Worm (Caenorhabditis elegans) whole organism, dauer: ENCODE measurements around the gene F40D4.12.

Experiments used
- unc-62 ChIP-seq: sonication (generic microtip); optimal IDR thresholded peaks from 2 replicates; lab custom pipeline; 2017; ENCODE audit warnings: missing biosample characterization, missing genetic modification reagents, missing genetic modification characterization

Gene F40D4.12

DNA sequence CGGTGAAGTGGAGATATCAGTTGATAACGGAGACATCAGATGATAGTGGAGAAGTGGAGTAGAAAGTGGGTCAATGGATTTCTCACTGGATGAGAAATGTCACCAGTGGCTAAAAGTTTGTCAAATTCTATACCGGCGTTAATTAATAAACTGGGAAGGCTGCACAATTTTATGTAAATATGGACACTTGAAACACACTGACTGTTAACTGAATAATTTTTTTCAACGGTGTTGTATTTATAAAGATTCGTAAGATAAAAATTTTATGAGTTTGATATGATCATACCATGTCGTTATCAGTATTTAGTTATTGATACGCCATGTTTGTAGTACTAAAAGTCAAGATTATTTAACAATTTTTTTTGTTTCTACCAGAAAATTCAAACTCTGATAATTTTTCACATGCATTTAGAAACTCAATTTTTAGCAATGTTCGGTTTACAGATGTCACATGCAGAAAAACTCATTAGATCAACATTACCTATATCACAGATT, at the start of gene F40D4.12:
F40D4.12 (plus strand) TSS at position 445 of the 495 bp plus-strand sequence.
- no peak for TF ChIP-seq unc-62 (GFP tag; lab: Kevin White, UChicago)

DNA sequence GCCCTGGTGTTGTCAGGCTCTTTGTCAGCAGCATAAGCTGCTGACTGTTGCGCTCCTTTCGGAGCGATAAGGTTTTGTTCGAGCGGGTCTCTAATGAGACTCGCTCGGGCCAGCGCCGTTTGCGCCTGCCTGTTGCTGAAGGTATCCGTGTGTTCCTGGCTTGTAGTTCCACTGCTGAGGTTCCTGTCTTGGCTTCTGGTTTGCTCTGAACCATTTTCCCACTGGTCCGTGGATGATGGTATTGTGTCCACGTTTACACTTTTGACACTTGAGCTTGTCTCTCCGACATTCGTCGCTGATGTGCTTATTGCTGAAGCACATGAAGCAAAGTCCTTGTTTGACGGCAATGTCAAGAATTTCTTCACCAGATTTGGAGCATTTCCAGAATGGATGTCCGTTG, 8.4 kb upstream of the F40D4.12 start:
- TF ChIP-seq unc-62 (GFP tag; lab: Kevin White, UChicago), result no peak

DNA sequence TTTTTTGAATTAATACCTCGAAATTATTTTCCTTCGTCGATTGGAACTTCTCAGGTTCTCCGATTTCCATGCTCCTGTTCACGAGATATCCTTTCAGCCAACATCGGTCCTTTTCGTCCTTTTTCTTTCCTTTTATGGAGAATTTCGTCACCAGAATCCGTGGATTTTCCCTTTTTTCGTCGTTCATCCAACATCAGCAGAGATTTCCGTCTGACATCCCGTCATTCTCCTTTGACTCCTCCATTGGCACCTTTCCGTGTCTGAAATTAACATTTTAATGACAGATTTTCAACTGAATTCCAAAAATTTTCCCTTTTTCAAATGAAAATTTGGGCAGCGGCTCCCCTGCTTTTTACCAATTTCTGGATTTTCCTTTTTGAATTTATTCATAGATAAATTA, 4.7 kb upstream of the F40D4.12 start:
- no peak for TF ChIP-seq unc-62 (GFP tag; lab: Kevin White, UChicago)

DNA sequence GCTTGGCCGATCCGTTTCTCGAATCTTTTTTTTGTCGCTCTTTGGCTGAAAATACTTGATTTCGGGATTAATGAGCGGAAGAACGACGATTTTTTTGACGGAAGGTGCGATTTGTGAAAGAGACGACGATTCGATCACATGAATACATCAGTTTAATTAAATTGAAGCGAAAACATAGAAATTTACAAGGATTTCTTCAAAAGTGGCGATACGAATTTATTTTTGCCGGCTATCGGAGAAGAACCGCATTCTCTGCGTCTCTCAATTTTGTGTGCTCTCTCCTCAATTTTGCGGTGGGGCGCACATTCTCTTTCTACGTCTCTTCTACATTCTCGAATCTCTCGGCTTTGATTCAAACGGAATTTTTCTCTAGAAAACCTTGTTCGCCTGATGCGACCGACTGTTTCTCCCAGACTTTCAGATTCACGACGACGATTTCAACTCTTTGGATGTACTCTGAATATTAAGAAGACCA, 4.3 kb upstream of the F40D4.12 start, which contains the start of gene F40D4.17:
F40D4.17 (minus strand) TSS at position 51 of the 475 bp plus-strand sequence.
- TF ChIP-seq unc-62 (GFP tag; lab: Kevin White, UChicago), result no peak

DNA sequence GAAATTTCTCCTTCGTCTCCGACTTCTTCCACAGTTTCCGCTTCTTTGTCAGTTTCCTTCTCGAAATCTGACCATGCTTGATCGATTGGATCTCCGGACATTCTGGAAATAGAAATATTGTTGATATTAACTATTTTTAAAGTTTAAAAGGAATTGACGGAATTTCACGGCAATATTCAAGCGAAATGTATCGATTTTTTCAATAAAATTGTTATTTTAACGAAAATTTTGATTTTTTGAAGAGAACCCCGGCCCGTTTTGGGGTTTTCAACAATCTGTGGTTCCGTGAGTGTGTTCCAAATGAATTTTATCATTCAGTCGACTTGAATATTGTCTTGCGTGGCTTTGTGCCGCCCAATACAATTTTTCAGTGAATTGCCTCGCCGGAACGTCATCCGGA, 2.5 kb upstream of the F40D4.12 start, which contains the start of gene F40D4.13:
F40D4.13 (minus strand) TSS at position 101 of the 400 bp plus-strand sequence.
- TF ChIP-seq unc-62 (GFP tag; lab: Kevin White, UChicago), result no peak

DNA sequence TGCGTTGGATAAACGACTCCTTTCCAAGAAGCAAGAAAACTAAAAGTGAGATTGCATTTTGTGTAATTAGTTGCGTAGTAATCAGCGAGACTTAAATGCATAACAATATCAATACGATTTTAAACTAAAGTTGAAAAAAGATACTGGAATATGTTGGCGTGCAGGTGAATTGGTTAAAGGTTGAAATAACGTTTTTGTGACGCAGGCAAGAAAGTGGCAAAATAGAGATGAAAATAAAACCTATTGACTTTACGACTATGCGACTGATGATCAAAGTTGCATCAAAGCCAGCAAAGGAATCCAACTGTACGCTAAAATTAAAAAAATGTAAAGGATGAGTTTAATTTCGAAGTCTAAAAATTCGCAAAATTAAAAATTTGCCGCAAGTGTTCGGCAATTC, 5.7 kb downstream of the F40D4.12 start, which contains the start of gene srh-102:
srh-102 (minus strand) TSS at position 101 of the 400 bp plus-strand sequence.
- TF ChIP-seq unc-62 (GFP tag; lab: Kevin White, UChicago), result no peak

DNA sequence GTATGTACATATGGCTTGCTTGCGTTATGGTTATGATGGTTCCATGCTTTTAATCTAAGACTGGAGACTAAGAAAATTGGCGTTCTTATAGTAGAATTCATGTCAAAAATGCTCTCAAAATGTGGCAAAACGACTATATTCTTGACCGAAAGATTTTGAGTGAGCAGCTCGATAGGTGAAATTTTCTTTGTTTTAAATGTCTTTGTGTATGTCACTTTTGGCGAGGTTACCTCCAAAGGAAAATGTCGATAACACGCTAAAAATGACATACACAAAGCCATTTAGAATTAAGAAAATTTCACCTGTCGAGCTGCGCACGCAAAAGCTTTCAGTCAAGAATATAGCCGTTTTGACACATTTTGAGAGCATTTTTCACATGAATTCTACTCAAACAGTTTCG, 7.8 kb downstream of the F40D4.12 start, which contains the start of gene srz-66:
srz-66 (minus strand) TSS at position 101 of the 400 bp plus-strand sequence.
- TF ChIP-seq unc-62 (GFP tag; lab: Kevin White, UChicago), result no peak

DNA sequence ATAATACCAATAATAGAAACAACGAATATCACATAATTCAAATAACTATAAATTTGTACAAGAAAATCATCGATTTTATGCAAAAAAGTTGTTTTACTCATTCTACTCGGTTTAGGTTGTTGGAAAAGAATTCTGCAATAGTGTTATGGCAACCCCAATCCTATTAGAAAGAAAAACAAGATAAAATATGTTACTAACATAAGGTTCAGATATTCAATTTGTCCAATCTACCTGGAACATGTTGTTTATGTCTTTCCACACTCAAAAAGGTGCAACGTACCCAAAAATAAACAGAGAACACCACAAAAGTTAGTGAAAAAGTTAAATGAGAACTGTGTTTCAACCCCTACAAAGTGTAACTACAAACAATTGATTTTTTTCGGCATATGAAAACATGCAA, 11.1 kb downstream of the F40D4.12 start, which contains the start of gene srw-51:
srw-51 (minus strand) TSS at position 101 of the 400 bp plus-strand sequence.
- TF ChIP-seq unc-62 (GFP tag; lab: Kevin White, UChicago), result no peak

DNA sequence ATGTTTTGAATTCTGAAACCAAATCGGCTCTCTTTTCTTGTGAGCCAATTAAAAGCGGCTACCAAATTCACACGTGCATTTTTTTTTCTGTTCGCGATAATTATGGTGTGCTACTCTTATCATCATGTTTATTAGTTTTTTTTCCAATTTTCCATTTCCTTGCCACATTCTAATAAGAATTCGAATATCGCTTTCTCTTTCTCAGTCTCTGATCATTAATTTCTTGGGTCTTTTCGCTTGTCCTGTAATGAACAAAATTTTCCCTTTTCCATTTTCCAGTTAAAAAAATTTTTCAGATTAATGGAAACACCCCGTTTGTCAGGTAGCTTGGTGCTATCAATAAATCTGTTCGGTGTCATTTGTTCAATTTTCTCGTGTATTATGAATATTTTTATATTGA, 11.9 kb downstream of the F40D4.12 start, which contains the start of gene srbc-26:
srbc-26 (plus strand) TSS at position 301 of the 400 bp plus-strand sequence.
- no peak for TF ChIP-seq unc-62 (GFP tag; lab: Kevin White, UChicago)

DNA sequence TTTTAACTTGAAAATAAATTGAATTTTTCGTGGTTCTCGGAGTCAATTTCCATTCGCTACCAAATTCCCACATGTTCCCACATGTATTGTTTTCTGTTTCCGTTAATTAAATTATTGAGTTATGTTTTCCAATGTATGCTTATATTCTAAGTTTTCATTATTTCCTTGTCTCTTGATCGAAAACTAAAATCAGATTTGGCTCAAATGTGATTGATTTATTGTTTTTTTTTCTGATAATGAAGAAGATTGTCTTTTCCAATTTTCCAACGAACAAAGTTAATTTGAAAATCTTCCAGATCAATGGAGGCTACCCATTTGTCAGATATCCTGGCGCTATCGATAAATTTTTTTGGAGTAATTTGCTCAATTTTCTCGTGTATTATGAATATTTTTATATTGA, 14.1 kb downstream of the F40D4.12 start, which contains the start of gene srbc-25:
srbc-25 (plus strand) TSS at position 301 of the 400 bp plus-strand sequence.
- TF ChIP-seq unc-62 (GFP tag; lab: Kevin White, UChicago), result no peak

DNA sequence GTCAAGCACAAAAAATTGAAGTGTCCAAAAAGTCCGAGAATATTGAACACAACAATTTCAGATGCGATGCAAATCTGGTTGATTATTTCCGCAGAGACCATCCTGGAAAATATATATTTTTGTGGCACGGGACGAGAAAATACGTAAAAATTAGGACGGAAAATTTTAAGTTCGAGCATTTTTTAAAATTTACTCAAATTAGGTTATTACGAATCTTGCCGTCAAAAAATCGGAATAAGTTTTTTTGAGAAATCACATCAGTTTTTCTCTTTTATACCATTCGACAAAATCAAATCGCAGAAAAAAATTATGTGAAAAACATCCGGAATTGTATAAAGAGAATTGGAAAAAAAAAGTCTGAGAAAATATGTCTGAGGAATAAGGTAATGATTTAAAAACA, 18.3 kb downstream of the F40D4.12 start, which contains the start of gene srsx-1:
srsx-1 (minus strand) TSS at position 101 of the 400 bp plus-strand sequence.
- TF ChIP-seq unc-62 (GFP tag; lab: Kevin White, UChicago), result no peak

DNA sequence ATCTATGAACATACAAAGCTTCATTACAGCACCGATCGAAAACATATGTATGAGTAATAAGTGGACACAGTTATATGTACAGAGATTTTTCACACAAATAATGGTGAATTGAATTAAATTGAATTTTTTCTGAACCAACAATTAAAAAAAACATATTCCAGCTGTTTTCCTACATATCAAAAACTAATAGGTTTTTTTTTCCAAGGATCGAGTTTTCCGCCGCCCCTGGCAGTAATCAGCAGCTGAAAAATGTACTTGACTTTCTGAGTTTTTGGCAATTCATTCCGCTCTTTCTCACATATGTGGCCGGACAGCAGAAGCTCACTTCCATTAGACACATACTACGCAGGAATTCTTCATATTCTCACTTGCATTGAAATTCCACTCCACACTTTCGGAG, 18.8 kb downstream of the F40D4.12 start, which contains the start of gene srh-174:
srh-174 (plus strand) TSS at position 301 of the 400 bp plus-strand sequence.
- no peak for TF ChIP-seq unc-62 (GFP tag; lab: Kevin White, UChicago)

DNA sequence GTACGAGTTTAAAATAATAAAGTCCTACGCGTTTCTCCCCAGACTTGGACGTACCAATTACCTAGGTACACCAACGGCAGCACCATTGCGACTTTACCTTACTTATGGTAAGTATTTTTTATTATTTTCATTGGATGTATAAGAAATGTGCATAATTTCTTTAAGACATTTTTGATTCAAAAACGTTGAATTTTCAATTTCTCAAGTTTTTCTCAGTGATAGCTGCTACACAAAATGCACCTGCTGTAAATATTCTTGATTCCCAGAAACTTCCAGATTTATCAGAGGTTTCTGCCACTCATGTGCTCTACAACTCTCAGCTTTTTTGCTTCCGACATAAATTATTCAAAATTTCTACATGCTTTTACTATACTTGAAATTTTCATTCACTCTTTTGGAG, 22.4 kb downstream of the F40D4.12 start, which contains the start of gene srh-159:
srh-159 (plus strand) TSS at position 301 of the 400 bp plus-strand sequence.
- TF ChIP-seq unc-62 (GFP tag; lab: Kevin White, UChicago), result no peak

DNA sequence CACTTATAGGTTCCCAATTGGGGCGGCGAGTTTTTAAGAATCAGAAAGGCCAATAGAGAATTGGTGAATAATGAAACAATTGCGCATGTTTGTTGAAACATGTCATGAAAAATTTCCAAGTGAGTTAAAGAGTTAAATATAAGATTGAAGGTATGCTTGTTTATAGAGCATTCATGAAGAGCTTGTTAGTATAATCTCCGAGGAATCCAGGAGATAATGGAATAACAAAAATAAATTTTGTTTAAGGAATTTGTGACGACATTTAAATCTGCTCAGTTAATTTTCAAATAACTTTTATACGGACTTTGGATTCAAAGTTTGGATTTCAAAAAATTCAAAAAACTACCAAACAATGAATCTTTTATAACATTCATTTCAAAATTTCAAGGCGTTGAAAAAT, 30.7 kb downstream of the F40D4.12 start, which contains the start of gene str-199:
str-199 (minus strand) TSS at position 101 of the 400 bp plus-strand sequence.
- TF ChIP-seq unc-62 (GFP tag; lab: Kevin White, UChicago), result no peak

DNA sequence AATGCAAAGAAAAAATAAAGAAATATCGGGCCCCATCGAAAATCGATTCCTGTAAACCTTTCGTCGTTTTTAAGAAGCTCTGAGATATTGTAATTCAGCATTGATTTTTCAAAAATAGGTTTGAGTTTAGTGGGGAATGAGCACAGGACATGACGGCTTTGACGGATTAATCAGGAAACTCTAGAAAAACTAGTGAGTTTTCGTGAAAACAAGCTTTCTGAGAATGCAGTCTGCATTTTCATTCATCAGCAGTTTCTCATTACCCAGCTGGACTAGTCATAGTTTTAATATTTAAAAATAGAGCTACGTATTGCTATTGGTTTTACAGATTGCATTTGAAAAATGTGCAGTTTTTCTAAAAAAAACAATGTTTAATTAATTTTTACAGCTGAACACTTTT, 32.6 kb downstream of the F40D4.12 start, which contains the start of gene srz-47:
srz-47 (minus strand) TSS at position 101 of the 400 bp plus-strand sequence.
- TF ChIP-seq unc-62 (GFP tag; lab: Kevin White, UChicago), result no peak

DNA sequence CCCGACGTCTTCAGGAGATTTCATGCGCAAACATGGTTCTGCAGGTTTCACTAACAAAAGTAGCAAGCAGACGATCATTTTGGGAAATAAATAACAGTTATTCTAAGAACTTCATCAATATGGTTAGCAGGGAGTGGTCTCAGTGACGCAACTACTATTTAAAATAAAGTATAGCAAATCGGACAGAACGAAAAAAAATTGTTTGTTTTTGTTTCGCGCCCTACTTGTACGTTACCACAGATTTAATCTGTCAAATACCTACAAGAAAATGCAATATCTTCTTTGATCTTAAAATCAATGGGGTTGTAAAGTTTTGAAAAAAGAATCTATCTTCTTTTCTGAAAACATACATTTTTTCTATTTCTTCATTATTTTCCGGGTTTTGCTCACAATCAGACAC, 39.3 kb downstream of the F40D4.12 start, which contains the start of gene srz-96:
srz-96 (plus strand) TSS at position 301 of the 400 bp plus-strand sequence.
- no peak for TF ChIP-seq unc-62 (GFP tag; lab: Kevin White, UChicago)
